Worm (Caenorhabditis elegans) whole organism, mixed stage, embryonic: ENCODE results near the gene vps-52.

Experiments used
- M03D4.4 ChIP-seq: sonication (generic microtip); optimal IDR thresholded peaks from 2 replicates; lab custom pipeline; 2017; ENCODE audit warnings: mild to moderate bottlenecking, missing genetic modification characterization, missing compliant biosample characterization
- blmp-1 ChIP-seq: fragments of 150-350 bp; optimal IDR thresholded peaks from 2 replicates; lab custom pipeline; 2014; ENCODE audit warnings: missing biosample characterization, missing genetic modification characterization
- ceh-39 ChIP-seq: fragments of 150-350 bp; optimal IDR thresholded peaks from 2 replicates; lab custom pipeline; 2014; ENCODE audit warnings: missing biosample characterization, missing genetic modification characterization
- ceh-43 ChIP-seq: fragments of 200-800 bp; sonication (Bioruptor generic); optimal IDR thresholded peaks from 2 replicates; lab custom pipeline; 2018; ENCODE audit warnings: mild to moderate bottlenecking, missing genetic modification characterization, moderate library complexity, missing compliant biosample characterization
- ceh-83 ChIP-seq: fragments of 200-800 bp; sonication (Bioruptor generic); optimal IDR thresholded peaks from 2 replicates; lab custom pipeline; 2018; ENCODE audit warnings: mild to moderate bottlenecking, missing genetic modification characterization, missing compliant biosample characterization
- ces-1 ChIP-seq: fragments of 150-350 bp; optimal IDR thresholded peaks from 2 replicates; lab custom pipeline; 2014; ENCODE audit warnings: missing biosample characterization, missing genetic modification reagents, missing genetic modification characterization
- cnd-1 ChIP-seq: fragments of 200-800 bp; sonication (Bioruptor generic); optimal IDR thresholded peaks from 2 replicates; lab custom pipeline; 2018; ENCODE audit warnings: mild to moderate bottlenecking, missing genetic modification characterization, missing compliant biosample characterization
- drap-1 ChIP-seq: fragments of 200-800 bp; sonication (Bioruptor generic); optimal IDR thresholded peaks from 3 replicates; lab custom pipeline; 2018; ENCODE audit warnings: mild to moderate bottlenecking, missing genetic modification characterization, missing compliant biosample characterization
- elt-1 ChIP-seq: sonication (generic microtip); optimal IDR thresholded peaks from 2 replicates; lab custom pipeline; 2017; ENCODE audit warnings: missing genetic modification characterization, mild to moderate bottlenecking, missing compliant biosample characterization, antibody characterized with exemption, moderate library complexity, borderline replicate concordance; ENCODE audit not compliant: insufficient read depth
- elt-3 ChIP-seq: fragments of 150-350 bp; optimal IDR thresholded peaks from 2 replicates; lab custom pipeline; 2014; ENCODE audit warnings: missing biosample characterization, missing genetic modification characterization
- flh-1 ChIP-seq: fragments of 200-800 bp; sonication (Bioruptor generic); optimal IDR thresholded peaks from 2 replicates; lab custom pipeline; 2018; ENCODE audit warnings: mild to moderate bottlenecking, missing genetic modification characterization, moderate library complexity, missing compliant biosample characterization
- ham-2 ChIP-seq: fragments of 200-800 bp; sonication (Bioruptor generic); optimal IDR thresholded peaks from 2 replicates; lab custom pipeline; 2018; ENCODE audit warnings: mild to moderate bottlenecking, missing genetic modification characterization, missing compliant biosample characterization
- hlh-1 ChIP-seq: fragments of 150-350 bp; optimal IDR thresholded peaks from 2 replicates; lab custom pipeline; 2014; ENCODE audit warnings: missing biosample characterization, missing genetic modification reagents, missing genetic modification characterization
- lin-13 ChIP-seq: fragments of 150-350 bp; optimal IDR thresholded peaks from 2 replicates; lab custom pipeline; 2014; ENCODE audit warnings: missing biosample characterization, missing genetic modification characterization
- lin-32 ChIP-seq: fragments of 200-800 bp; sonication (Bioruptor generic); optimal IDR thresholded peaks from 2 replicates; lab custom pipeline; 2018; ENCODE audit warnings: mild to moderate bottlenecking, missing genetic modification characterization, missing compliant biosample characterization
- lsy-2 ChIP-seq: fragments of 150-350 bp; optimal IDR thresholded peaks from 2 replicates; lab custom pipeline; 2014; ENCODE audit warnings: missing biosample characterization, missing genetic modification characterization
- mab-5 ChIP-seq: fragments of 150-350 bp; optimal IDR thresholded peaks from 2 replicates; lab custom pipeline; 2014; ENCODE audit warnings: missing biosample characterization, missing genetic modification characterization
- mep-1 ChIP-seq: fragments of 150-350 bp; optimal IDR thresholded peaks from 2 replicates; lab custom pipeline; 2017; ENCODE audit warnings: missing biosample characterization, missing genetic modification reagents, missing genetic modification characterization, inconsistent platforms
- nhr-12 ChIP-seq: fragments of 150-350 bp; optimal IDR thresholded peaks from 2 replicates; lab custom pipeline; 2014; ENCODE audit warnings: missing biosample characterization, missing genetic modification characterization
- nhr-2 ChIP-seq: fragments of 150-350 bp; optimal IDR thresholded peaks from 2 replicates; lab custom pipeline; 2014; ENCODE audit warnings: missing biosample characterization, missing genetic modification characterization
- nhr-237 ChIP-seq: fragments of 150-350 bp; optimal IDR thresholded peaks from 2 replicates; lab custom pipeline; 2014; ENCODE audit warnings: missing biosample characterization, missing genetic modification characterization
- nhr-28 ChIP-seq: fragments of 150-350 bp; optimal IDR thresholded peaks from 2 replicates; lab custom pipeline; 2014; ENCODE audit warnings: missing biosample characterization, missing genetic modification characterization
- nhr-76 ChIP-seq: sonication (generic microtip); optimal IDR thresholded peaks from 2 replicates; lab custom pipeline; 2017; ENCODE audit warnings: missing biosample characterization, missing genetic modification characterization
- sem-2 ChIP-seq: fragments of 200-800 bp; sonication (Bioruptor generic); optimal IDR thresholded peaks from 2 replicates; lab custom pipeline; 2018; ENCODE audit warnings: mild to moderate bottlenecking, missing genetic modification characterization, missing compliant biosample characterization
- snpc-4 ChIP-seq: fragments of 150-350 bp; optimal IDR thresholded peaks from 2 replicates; lab custom pipeline; 2014; ENCODE audit warnings: missing biosample characterization, missing genetic modification characterization
- sptf-1 ChIP-seq: sonication (generic microtip); optimal IDR thresholded peaks from 2 replicates; lab custom pipeline; 2017; ENCODE audit warnings: mild to moderate bottlenecking, missing genetic modification characterization, moderate library complexity, missing compliant biosample characterization
- tbx-8 ChIP-seq: fragments of 200-800 bp; sonication (Bioruptor generic); optimal IDR thresholded peaks from 2 replicates; lab custom pipeline; 2018; ENCODE audit warnings: mild to moderate bottlenecking, missing genetic modification characterization, moderate library complexity, missing compliant biosample characterization
- unc-120 ChIP-seq: sonication (generic microtip); optimal IDR thresholded peaks from 2 replicates; lab custom pipeline; 2017; ENCODE audit warnings: missing genetic modification characterization, missing compliant biosample characterization; ENCODE audit not compliant: poor library complexity, severe bottlenecking
- unc-62 ChIP-seq: fragments of 150-350 bp; optimal IDR thresholded peaks from 2 replicates; lab custom pipeline; 2014; ENCODE audit warnings: missing biosample characterization, missing genetic modification reagents, missing genetic modification characterization
- zip-8 ChIP-seq: fragments of 150-350 bp; optimal IDR thresholded peaks from 2 replicates; lab custom pipeline; 2014; ENCODE audit warnings: missing biosample characterization, missing genetic modification characterization
- ztf-11 ChIP-seq: fragments of 150-350 bp; optimal IDR thresholded peaks from 2 replicates; lab custom pipeline; 2014; ENCODE audit warnings: missing biosample characterization, missing genetic modification characterization

Gene vps-52

ce11 chrX:7561972-7562371 is 3.2 kb upstream of the vps-52 start:
- TF ChIP-seq tbx-8 (GFP tag; lab: Kevin White, UChicago) (no peak), mep-1 (tag; lab: Kevin White, UChicago) (no peak), snpc-4 (no peak), nhr-28 (no peak), sptf-1 (tag; lab: Kevin White, UChicago) (no peak), mab-5 (tag; lab: Kevin White, UChicago) (no peak), nhr-237 (tag; lab: Kevin White, UChicago) (no peak), lin-32 (no peak), cnd-1 (tag; lab: Kevin White, UChicago) (no peak), M03D4.4 (tag; lab: Kevin White, UChicago) (no peak), lsy-2 (tag; lab: Kevin White, UChicago) (no peak), ceh-39 (no peak), elt-3 (no peak), drap-1 (GFP tag; lab: Kevin White, UChicago) (no peak), elt-1 (no peak)

ce11 chrX:7562625-7563024 is 2.5 kb upstream of the vps-52 start, which contains the start of gene sto-1:
Gene sto-1, plus strand, starts transcription at chrX:7562824.
- peak; percentile 30 for TF ChIP-seq cnd-1 (tag; lab: Kevin White, UChicago)
- peak; percentile 12 for TF ChIP-seq ceh-83 (GFP tag; lab: Kevin White, UChicago)
- no peak for TF ChIP-seq ztf-11 (tag; lab: Kevin White, UChicago)
- no peak for TF ChIP-seq unc-62 (GFP tag; lab: Kevin White, UChicago)
- peak; percentile 73 for TF ChIP-seq nhr-2 (tag; lab: Kevin White, UChicago)
- TF ChIP-seq flh-1 (GFP tag; lab: Kevin White, UChicago), result peak; percentile 14
- no peak for TF ChIP-seq tbx-8 (GFP tag; lab: Kevin White, UChicago)
- TF ChIP-seq lin-13 (tag; lab: Kevin White, UChicago), result no peak
- no peak for TF ChIP-seq ces-1 (GFP tag; lab: Kevin White, UChicago)
- TF ChIP-seq lin-32, result no peak
- no peak for TF ChIP-seq nhr-12 (tag; lab: Kevin White, UChicago)
- TF ChIP-seq ceh-39, result no peak
- TF ChIP-seq mab-5 (tag; lab: Kevin White, UChicago), result no peak

ce11 chrX:7563425-7563824 is 1.7 kb upstream of the vps-52 start:
- TF ChIP-seq lsy-2 (tag; lab: Kevin White, UChicago), result no peak
- peak; percentile 82 for TF ChIP-seq nhr-2 (tag; lab: Kevin White, UChicago)
- peak; percentile 4 for TF ChIP-seq hlh-1 (tag; lab: Kevin White, UChicago)
- peak; percentile 91 for TF ChIP-seq zip-8 (tag; lab: Kevin White, UChicago)
- TF ChIP-seq ceh-83 (GFP tag; lab: Kevin White, UChicago), result no peak

ce11 chrX:7568684-7569289 is 3.7 kb downstream of the vps-52 start:
- no peak for TF ChIP-seq nhr-12 (tag; lab: Kevin White, UChicago)
- no peak for TF ChIP-seq hlh-1 (tag; lab: Kevin White, UChicago)
- no peak for TF ChIP-seq sptf-1 (tag; lab: Kevin White, UChicago)
- TF ChIP-seq sem-2 (GFP tag; lab: Kevin White, UChicago), result no peak
- TF ChIP-seq nhr-2 (tag; lab: Kevin White, UChicago), result no peak
- TF ChIP-seq mep-1 (tag; lab: Kevin White, UChicago), result no peak
- TF ChIP-seq nhr-76, result no peak
- no peak for TF ChIP-seq ceh-43 (GFP tag; lab: Kevin White, UChicago)
- TF ChIP-seq blmp-1 (tag; lab: Kevin White, UChicago), result no peak
- no peak for TF ChIP-seq unc-62 (GFP tag; lab: Kevin White, UChicago)
- TF ChIP-seq ztf-11 (tag; lab: Kevin White, UChicago), result no peak
- TF ChIP-seq snpc-4, result no peak
- TF ChIP-seq nhr-28, result no peak
- TF ChIP-seq elt-3, result no peak
- TF ChIP-seq M03D4.4 (tag; lab: Kevin White, UChicago), result no peak
- TF ChIP-seq unc-120 (tag; lab: Kevin White, UChicago), result no peak
- TF ChIP-seq ham-2 (GFP tag; lab: Kevin White, UChicago), result no peak
